Worm (Caenorhabditis elegans) whole organism, midembryonic: ENCODE results near the gene srx-121.
"Not testable (repeated sequence)": the region's sequence is repeated elsewhere in the genome, so short reads cannot be mapped to it uniquely, and the experiment has no call there.

Experiments used
- T22C8.4 ChIP-seq: fragments of 200-800 bp; sonication (Bioruptor generic); IDR thresholded peaks from 2 replicates; pipeline ENCODE4 v1.3.6; 2022; ENCODE audit warnings: missing genetic modification characterization, missing compliant biosample characterization
- cog-1 ChIP-seq: sonication (generic microtip); optimal IDR thresholded peaks from 2 replicates; lab custom pipeline; 2016; ENCODE audit warnings: missing genetic modification characterization, missing compliant biosample characterization
- flt-1 ChIP-seq: fragments of 200-800 bp; sonication (Bioruptor generic); IDR thresholded peaks from 2 replicates; pipeline ENCODE4 v1.3.6; 2022; ENCODE audit warnings: missing genetic modification characterization, missing compliant biosample characterization
- klf-2 ChIP-seq: fragments of 200-800 bp; sonication (Bioruptor generic); conservative IDR thresholded peaks from 2 replicates; pipeline ENCODE4 v1.3.6; 2022; ENCODE audit warnings: missing genetic modification reagents, missing genetic modification characterization, missing compliant biosample characterization
- med-1 ChIP-seq: sonication (generic microtip); optimal IDR thresholded peaks from 2 replicates; lab custom pipeline; 2017; ENCODE audit warnings: missing genetic modification characterization, mild to moderate bottlenecking, missing compliant biosample characterization, antibody characterized with exemption, missing genetic modification reagents; ENCODE audit not compliant: insufficient read depth
- ref-1 ChIP-seq: fragments of 200-800 bp; sonication (Bioruptor generic); conservative IDR thresholded peaks from 2 replicates; pipeline ENCODE4 v1.3.6; 2022; ENCODE audit warnings: missing genetic modification reagents, missing genetic modification characterization, missing compliant biosample characterization
- tab-1 ChIP-seq: fragments of 200-800 bp; sonication (Bioruptor generic); IDR thresholded peaks from 2 replicates; pipeline ENCODE4 v1.3.6; 2022; ENCODE audit warnings: missing genetic modification characterization, missing compliant biosample characterization
- ztf-23 ChIP-seq: fragments of 200-800 bp; sonication (Bioruptor generic); IDR thresholded peaks from 2 replicates; pipeline ENCODE4 v1.3.6; 2022; ENCODE audit warnings: missing genetic modification reagents, missing genetic modification characterization, missing compliant biosample characterization
- ztf-29 ChIP-seq: fragments of 200-800 bp; sonication (Bioruptor generic); IDR thresholded peaks from 2 replicates; pipeline ENCODE4 v1.3.6; 2022; ENCODE audit warnings: missing genetic modification reagents, missing genetic modification characterization, missing compliant biosample characterization

Gene srx-121

DNA sequence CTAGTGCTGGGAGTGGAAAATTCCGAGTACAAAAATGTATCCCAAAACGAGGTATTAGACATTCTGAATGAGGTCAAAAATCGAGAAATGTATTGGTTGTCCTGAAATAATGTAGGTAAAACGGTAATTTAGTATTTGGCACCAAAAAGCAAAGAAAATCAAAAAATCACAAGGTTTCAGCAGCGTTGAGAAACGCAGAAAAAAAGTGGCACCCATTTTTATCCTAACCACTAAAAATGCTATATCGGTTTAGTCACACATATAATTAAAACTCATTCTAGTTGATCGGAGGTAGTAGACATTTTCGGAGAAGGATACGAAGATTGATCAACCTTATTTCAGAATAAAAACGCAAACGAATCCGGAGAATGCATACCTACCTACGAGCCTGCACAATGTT is at the start of gene srx-121:
TSS of gene srx-121 (minus strand) at position 101 of the 400 bp plus-strand sequence.
- TF ChIP-seq klf-2 (GFP tag; lab: Robert Waterston, UW) (no peak), ref-1 (no peak), ztf-23 (GFP tag; lab: Robert Waterston, UW) (no peak), med-1 (no peak), tab-1 (no peak), cog-1 (tag; lab: Kevin White, UChicago) (no peak), flt-1 (GFP tag; lab: Robert Waterston, UW) (no peak), ztf-29 (no peak), T22C8.4 (no peak)

DNA sequence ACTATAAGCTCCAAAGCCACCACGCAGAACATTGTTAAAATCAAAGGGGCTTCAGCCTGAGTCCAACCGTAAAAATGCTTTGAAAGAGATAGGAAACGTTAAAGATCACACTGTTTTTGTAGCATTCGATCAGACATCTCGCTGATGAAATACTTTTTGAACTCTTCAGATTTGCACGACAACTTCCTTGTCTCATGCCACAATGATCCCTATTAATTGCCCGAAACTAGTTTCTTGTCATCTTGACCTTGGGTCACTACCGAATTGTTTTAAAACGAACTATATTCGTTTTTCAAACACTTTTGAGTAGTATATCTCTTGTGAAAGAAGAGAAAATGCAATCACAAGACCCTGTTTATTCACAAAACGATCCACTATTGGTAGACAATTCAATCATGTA is 45.4 kb upstream of the srx-121 start, which contains the start of gene T20D4.3:
TSS of gene T20D4.3 (plus strand) at position 301 of the 400 bp plus-strand sequence.
- no peak for TF ChIP-seq flt-1 (GFP tag; lab: Robert Waterston, UW)
- no peak for TF ChIP-seq med-1
- TF ChIP-seq tab-1 = no peak
- no peak for TF ChIP-seq T22C8.4
- TF ChIP-seq ref-1 = no peak
- TF ChIP-seq ztf-23 (GFP tag; lab: Robert Waterston, UW) = no peak
- TF ChIP-seq klf-2 (GFP tag; lab: Robert Waterston, UW) = no peak
- TF ChIP-seq ztf-29 = no peak
- no peak for TF ChIP-seq cog-1 (tag; lab: Kevin White, UChicago)

DNA sequence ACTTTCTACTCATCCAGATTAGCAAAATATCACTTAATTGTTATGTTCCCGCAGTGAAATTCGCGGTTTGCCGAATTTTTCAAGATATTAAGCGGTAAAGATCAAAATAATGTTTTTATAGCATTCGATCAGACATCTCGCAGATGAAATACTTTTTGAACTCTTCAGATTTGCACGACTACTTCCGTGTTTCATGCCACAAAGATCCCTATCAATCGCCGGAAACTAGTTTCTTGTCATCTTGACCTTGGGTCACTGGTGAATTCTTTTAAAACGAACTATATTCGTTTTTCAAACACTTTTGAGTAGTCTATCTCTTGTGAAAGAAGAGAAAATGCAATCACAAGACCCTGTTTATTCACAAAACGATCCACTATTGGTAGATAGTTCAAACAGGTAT is 40.4 kb upstream of the srx-121 start, which contains the start of gene txt-11:
TSS of gene txt-11 (plus strand) at position 301 of the 400 bp plus-strand sequence.
- TF ChIP-seq ztf-23 (GFP tag; lab: Robert Waterston, UW) (no peak), ref-1 (no peak), med-1 (no peak), tab-1 (no peak), ztf-29 (no peak)

DNA sequence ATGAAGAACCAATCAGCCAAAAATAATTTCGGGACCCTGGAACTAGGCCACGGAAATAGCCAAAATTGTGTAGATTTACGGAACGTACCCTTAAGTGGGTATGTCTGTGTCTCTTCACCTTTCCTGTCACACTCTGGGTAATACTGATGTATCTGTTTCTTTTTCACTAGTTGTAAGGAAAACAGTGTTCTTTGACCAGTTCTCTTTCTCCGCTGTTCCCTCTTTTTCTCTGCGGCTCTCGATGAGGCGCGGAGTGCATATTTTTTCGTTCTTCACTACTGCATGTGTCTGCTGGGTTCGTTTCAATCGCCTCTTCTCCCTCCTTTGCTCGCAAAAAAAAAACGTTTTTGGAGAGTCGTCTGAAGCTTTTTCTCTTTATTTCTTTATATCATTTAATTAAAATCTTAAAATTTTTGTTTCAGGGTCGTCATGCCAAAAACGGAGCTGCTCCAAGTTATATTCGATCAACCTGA is 37.6 kb upstream of the srx-121 start, which contains the start of gene arrd-22:
TSS of gene arrd-22 (plus strand) at position 423 of the 473 bp plus-strand sequence.
- no peak for TF ChIP-seq cog-1 (tag; lab: Kevin White, UChicago)
- no peak for TF ChIP-seq klf-2 (GFP tag; lab: Robert Waterston, UW)
- no peak for TF ChIP-seq med-1
- no peak for TF ChIP-seq tab-1
- no peak for TF ChIP-seq ztf-23 (GFP tag; lab: Robert Waterston, UW)
- no peak for TF ChIP-seq ref-1
- TF ChIP-seq ztf-29 = no peak
- TF ChIP-seq flt-1 (GFP tag; lab: Robert Waterston, UW) = no peak
- no peak for TF ChIP-seq T22C8.4

DNA sequence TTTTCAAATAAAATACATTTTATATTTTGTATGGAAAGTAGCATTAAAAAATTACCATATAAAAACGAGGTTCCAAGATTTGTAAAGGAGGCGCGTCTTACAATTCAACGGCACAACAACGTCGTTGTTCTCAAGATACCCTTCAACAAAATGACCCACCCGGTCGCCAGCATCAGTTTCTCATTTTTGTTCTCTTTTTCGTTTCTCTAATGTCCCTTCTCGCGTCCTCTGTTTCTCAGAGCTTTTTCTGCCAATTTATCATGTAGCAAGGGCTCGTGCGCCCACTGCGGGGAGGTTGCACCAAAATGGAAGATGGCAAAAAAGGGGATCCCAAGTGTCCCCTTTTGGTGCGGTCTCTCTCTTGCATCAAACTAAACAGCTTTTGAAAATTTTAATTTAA is 36.9 kb upstream of the srx-121 start:
- no peak for TF ChIP-seq klf-2 (GFP tag; lab: Robert Waterston, UW)
- TF ChIP-seq ref-1 = no peak
- no peak for TF ChIP-seq T22C8.4
- TF ChIP-seq cog-1 (tag; lab: Kevin White, UChicago) = no peak
- no peak for TF ChIP-seq ztf-29
- TF ChIP-seq tab-1 = no peak
- no peak for TF ChIP-seq ztf-23 (GFP tag; lab: Robert Waterston, UW)
- TF ChIP-seq med-1 = no peak
- no peak for TF ChIP-seq flt-1 (GFP tag; lab: Robert Waterston, UW)

DNA sequence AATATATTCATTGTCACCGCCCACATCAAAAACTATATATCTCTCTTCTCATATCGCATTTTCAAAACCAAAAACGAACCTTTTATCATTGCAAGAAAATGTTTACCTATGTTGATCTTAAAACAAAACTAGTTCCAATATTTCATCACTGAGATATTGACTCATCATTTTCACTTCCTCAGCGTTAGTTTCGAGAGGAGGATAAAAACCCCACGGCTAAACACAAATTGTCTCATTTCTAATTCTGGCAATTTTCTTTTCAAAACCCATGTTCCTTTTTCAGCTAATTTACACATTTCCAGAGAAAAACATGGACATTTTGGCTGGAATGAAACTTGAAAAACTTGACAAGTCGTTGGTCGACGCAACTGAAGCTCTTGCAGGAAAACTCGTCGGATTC is 36.0 kb upstream of the srx-121 start, which contains the start of gene T20D4.7:
TSS of gene T20D4.7 (plus strand) at position 301 of the 400 bp plus-strand sequence.
- TF ChIP-seq ztf-29 (no peak), flt-1 (GFP tag; lab: Robert Waterston, UW) (no peak), klf-2 (GFP tag; lab: Robert Waterston, UW) (no peak), ref-1 (no peak), med-1 (no peak), tab-1 (no peak), T22C8.4 (no peak), cog-1 (tag; lab: Kevin White, UChicago) (no peak), ztf-23 (GFP tag; lab: Robert Waterston, UW) (no peak)

DNA sequence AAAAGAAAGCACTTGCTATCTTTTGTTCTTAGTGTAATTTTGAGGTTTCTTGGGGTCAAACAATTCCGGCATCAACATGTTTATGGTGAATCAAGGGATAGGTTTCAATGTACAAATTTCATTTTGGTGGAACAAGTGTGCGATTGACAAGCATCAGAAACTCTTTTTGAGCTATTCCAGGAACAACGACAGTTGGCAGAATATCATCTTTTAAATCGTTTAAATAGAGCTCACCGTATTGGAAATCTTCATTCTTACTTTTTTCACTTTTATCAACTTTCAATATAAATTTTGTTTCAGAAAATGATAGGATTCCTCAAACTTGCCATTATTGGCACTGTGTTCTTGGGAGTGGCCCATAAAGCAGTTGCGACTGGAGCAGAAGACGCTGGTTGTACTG is 27.4 kb upstream of the srx-121 start, which contains the start of gene T20D4.10:
TSS of gene T20D4.10 (plus strand) at position 301 of the 400 bp plus-strand sequence.
- TF ChIP-seq T22C8.4; cog-1 (tag; lab: Kevin White, UChicago); ztf-23 (GFP tag; lab: Robert Waterston, UW): not testable (repeated sequence)

DNA sequence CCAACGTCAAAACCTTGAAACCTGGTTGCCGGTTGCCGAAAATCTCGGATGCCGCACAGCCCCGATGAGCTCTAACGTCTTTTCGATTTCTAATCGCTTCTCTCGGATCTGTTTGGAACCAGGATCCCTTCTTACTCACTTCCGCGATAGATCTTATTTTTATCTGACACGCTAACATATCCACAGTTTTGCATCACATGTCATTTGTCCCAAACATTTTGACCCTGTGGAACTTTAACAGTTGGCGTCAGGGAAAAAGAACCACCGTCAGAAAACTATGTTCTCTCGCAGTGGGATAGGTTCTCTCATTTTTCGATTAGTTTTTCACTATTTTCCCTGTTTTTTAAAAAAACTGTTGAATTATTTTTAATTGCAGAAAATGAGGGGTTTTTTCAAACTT is 25.7 kb upstream of the srx-121 start, which contains the start of gene T20D4.11:
TSS of gene T20D4.11 (plus strand) at position 377 of the 400 bp plus-strand sequence.
- TF ChIP-seq flt-1 (GFP tag; lab: Robert Waterston, UW) (no peak), med-1 (no peak), cog-1 (tag; lab: Kevin White, UChicago) (no peak), tab-1 (no peak)

DNA sequence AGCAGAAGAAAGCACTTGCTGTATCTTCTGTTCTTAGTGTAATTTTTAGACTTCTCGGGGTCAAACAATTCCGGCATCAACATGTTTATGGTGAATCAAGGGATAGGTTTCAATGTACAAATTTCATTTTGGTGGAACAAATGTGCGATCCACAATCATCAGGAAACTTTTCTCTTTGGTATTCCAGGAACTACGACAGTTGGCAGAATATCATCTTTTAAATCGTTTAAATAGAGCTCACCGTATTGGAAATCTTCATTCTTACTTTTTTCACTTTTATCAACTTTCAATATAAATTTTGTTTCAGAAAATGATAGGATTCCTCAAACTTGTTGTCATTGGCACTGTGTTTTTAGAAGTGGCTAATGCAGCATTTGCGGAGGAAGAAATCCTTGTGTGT is 24.2 kb upstream of the srx-121 start, which contains the start of gene T20D4.12:
TSS of gene T20D4.12 (plus strand) at position 301 of the 400 bp plus-strand sequence.
- TF ChIP-seq klf-2 (GFP tag; lab: Robert Waterston, UW); ztf-29; tab-1: not testable (repeated sequence)

DNA sequence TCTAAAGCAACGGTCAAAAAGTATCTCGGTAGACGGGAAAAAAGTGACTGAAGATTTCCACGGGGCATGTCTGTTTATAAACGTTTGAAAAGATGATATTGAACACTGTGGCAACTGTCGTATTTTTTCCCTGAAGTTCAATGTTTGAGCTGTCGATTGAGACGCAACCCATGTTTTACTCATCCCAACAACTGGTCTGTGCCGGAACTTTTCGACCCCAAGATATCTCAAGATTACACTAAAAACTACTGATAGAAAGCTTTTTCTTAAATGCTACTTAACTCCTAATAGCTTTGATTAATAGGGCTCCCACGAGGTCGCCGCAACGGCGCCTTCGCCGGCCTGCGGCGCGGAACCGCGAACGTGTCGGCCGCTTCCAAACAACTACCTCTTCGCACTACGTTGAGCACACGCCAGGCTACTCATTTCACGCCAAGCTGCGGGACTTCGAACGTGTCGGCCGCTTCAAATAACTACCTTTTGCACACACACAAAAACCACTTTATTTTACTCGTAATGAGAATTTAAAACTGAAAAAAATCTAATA is 22.2 kb upstream of the srx-121 start, which contains the start of gene T20D4.15:
TSS of gene T20D4.15 (minus strand) at position 51 of the 547 bp plus-strand sequence.
- no peak for TF ChIP-seq flt-1 (GFP tag; lab: Robert Waterston, UW)
- TF ChIP-seq ref-1 = no peak
- no peak for TF ChIP-seq med-1
- no peak for TF ChIP-seq ztf-29
- no peak for TF ChIP-seq cog-1 (tag; lab: Kevin White, UChicago)
- TF ChIP-seq tab-1 = no peak
- TF ChIP-seq T22C8.4 = no peak
- TF ChIP-seq klf-2 (GFP tag; lab: Robert Waterston, UW) = no peak
- no peak for TF ChIP-seq ztf-23 (GFP tag; lab: Robert Waterston, UW)

DNA sequence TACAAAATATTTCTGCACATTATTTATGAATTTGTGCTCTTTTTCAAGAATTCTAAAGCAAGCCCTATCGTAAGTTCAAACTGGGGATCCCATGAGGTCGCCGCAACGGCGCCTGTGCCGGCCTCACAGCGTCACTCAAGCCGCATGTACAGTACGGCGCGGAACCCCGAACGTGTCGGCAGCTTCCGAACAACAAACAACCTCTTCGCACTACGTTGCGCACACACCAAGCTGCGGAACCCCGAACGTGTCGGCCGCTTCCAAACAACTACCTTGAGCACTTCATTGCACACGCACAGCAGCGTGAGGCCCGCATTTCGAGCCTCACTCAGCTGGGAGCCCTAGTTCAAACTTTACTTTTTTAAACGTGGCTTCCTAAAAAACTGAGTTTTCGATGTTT is 21.5 kb upstream of the srx-121 start:
- TF ChIP-seq flt-1 (GFP tag; lab: Robert Waterston, UW) (no peak), ztf-23 (GFP tag; lab: Robert Waterston, UW) (no peak), ref-1 (no peak), cog-1 (tag; lab: Kevin White, UChicago) (no peak), tab-1 (no peak), ztf-29 (no peak), klf-2 (GFP tag; lab: Robert Waterston, UW) (no peak), med-1 (no peak), T22C8.4 (no peak)
